Worm (Caenorhabditis elegans): ENCODE measurements around the gene C34F11.8.

C34F11.8 gene

ce11 chrII:5227768-5228167, 17.0 kb upstream of the C34F11.8 start (continued):
- TF ChIP-seq lin-35 (GFP tag; optimal IDR thresholded peaks at IDR 0.05) (peak in 1 of 2 experiments; percentile 36), egl-27 (tag; optimal IDR thresholded peaks at IDR 0.05) (no peak)

- TF ChIP-seq lin-14 (GFP tag; optimal IDR thresholded peaks at IDR 0.05), result peak; percentile 66
- peak in 1 of 2 experiments; percentile 21 for TF ChIP-seq efl-1 (optimal IDR thresholded peaks at IDR 0.05)
- no peak for TF ChIP-seq efl-1 (GFP tag; optimal IDR thresholded peaks at IDR 0.05 in 1 of 2)
- no peak for TF ChIP-seq nhr-47 (tag; optimal IDR thresholded peaks at IDR 0.05)
- no peak for TF ChIP-seq mef-2 (tag; optimal IDR thresholded peaks at IDR 0.05)
- TF ChIP-seq ceh-88 (GFP tag; IDR thresholded peaks at IDR 0.05), result no peak
- TF ChIP-seq sox-4 (tag; optimal IDR thresholded peaks at IDR 0.05), result no peak
- TF ChIP-seq rnt-1 (tag; optimal IDR thresholded peaks at IDR 0.05), result peak; percentile 13
- TF ChIP-seq ceh-63 (GFP tag; optimal IDR thresholded peaks at IDR 0.05), result no peak
Measured at ce11 chrII:5226309-5226708, 15.5 kb upstream of the C34F11.8 start.

ce11 chrII:5225284-5225683, 14.5 kb upstream of the C34F11.8 start, which contains the start of gene dsh-1:
Gene dsh-1, minus strand, starts transcription at chrII:5225384.
- TF ChIP-seq fkh-4 (tag; optimal IDR thresholded peaks at IDR 0.05; ENCODE audit: borderline replicate concordance), result no peak
- TF ChIP-seq mdl-1 (tag; optimal IDR thresholded peaks at IDR 0.05), result no peak
- no peak for TF ChIP-seq snpc-4 (tag; optimal IDR thresholded peaks at IDR 0.05)
- no peak for TF ChIP-seq egl-27 (tag; optimal IDR thresholded peaks at IDR 0.05)
- no peak for TF ChIP-seq ztf-11 (tag; optimal IDR thresholded peaks at IDR 0.05)
- no peak for TF ChIP-seq lin-39 (tag; optimal IDR thresholded peaks at IDR 0.05)
- TF ChIP-seq ama-1 (optimal IDR thresholded peaks at IDR 0.05), result no peak
- peak; percentile 68 for TF ChIP-seq F16B12.6 (tag; optimal IDR thresholded peaks at IDR 0.05)
- TF ChIP-seq tbx-2 (tag; optimal IDR thresholded peaks at IDR 0.05), result no peak
- TF ChIP-seq nhr-90 (tag; optimal IDR thresholded peaks at IDR 0.05; ENCODE audit: poor library complexity), result no peak
- TF ChIP-seq dsc-1 (tag; optimal IDR thresholded peaks at IDR 0.05), result no peak
- TF ChIP-seq lin-35 (GFP tag; optimal IDR thresholded peaks at IDR 0.05), result peak in 1 of 2 experiments; percentile 2

ce11 chrII:5222830-5223229, 12.1 kb upstream of the C34F11.8 start:
- TF ChIP-seq isw-1 (GFP tag; IDR thresholded peaks at IDR 0.05), result no peak
- peak; percentile 41 for TF ChIP-seq nhr-71 (tag; optimal IDR thresholded peaks at IDR 0.05)
- TF ChIP-seq lsy-2 (tag; optimal IDR thresholded peaks at IDR 0.05), result peak in 1 of 2 experiments; percentile 1
- TF ChIP-seq vab-15 (tag; optimal IDR thresholded peaks at IDR 0.05), result no peak
- no peak for TF ChIP-seq nhr-12 (tag; optimal IDR thresholded peaks at IDR 0.05)
- TF ChIP-seq snu-23 (GFP tag; optimal IDR thresholded peaks at IDR 0.05), result peak; percentile 1
- TF ChIP-seq ceh-63 (GFP tag; optimal IDR thresholded peaks at IDR 0.05), result no peak
- TF ChIP-seq tlp-1 (tag; optimal IDR thresholded peaks at IDR 0.05), result no peak
- peak; percentile 72 for TF ChIP-seq rnt-1 (tag; optimal IDR thresholded peaks at IDR 0.05)
- peak; percentile 32 for TF ChIP-seq dsc-1 (tag; optimal IDR thresholded peaks at IDR 0.05)
- TF ChIP-seq efl-1 (optimal IDR thresholded peaks at IDR 0.05), result no peak
- no peak for TF ChIP-seq efl-1 (GFP tag; optimal IDR thresholded peaks at IDR 0.05 in 1 of 2)
- peak; percentile 5 for TF ChIP-seq lin-14 (GFP tag; optimal IDR thresholded peaks at IDR 0.05)

ce11 chrII:5220648-5221047, 9.9 kb upstream of the C34F11.8 start:
- no peak for TF ChIP-seq sup-37 (GFP tag; optimal IDR thresholded peaks at IDR 0.05)
- no peak for TF ChIP-seq nhr-77 (tag; optimal IDR thresholded peaks at IDR 0.05)
- no peak for TF ChIP-seq nhr-85 (tag)
- no peak for TF ChIP-seq hlh-17 (GFP tag; optimal IDR thresholded peaks at IDR 0.05; ENCODE audit: borderline replicate concordance)
- TF ChIP-seq lin-14 (GFP tag; optimal IDR thresholded peaks at IDR 0.05), result no peak
- TF ChIP-seq rnt-1 (tag; optimal IDR thresholded peaks at IDR 0.05), result peak; percentile 65
- no peak for TF ChIP-seq lin-13 (GFP tag; optimal IDR thresholded peaks at IDR 0.05)
- no peak for TF ChIP-seq lir-3 (tag; optimal IDR thresholded peaks at IDR 0.05; ENCODE audit: poor library complexity)
- TF ChIP-seq pag-3 (tag; optimal IDR thresholded peaks at IDR 0.05; ENCODE audit: borderline replicate concordance, insufficient read depth), result no peak
- no peak for TF ChIP-seq tlp-1 (tag; optimal IDR thresholded peaks at IDR 0.05)
- TF ChIP-seq alr-1 (tag; optimal IDR thresholded peaks at IDR 0.05; ENCODE audit: borderline replicate concordance), result no peak
- TF ChIP-seq Y116A8C.19 (tag; optimal IDR thresholded peaks at IDR 0.05; ENCODE audit: borderline replicate concordance), result no peak
- peak; percentile 16 for TF ChIP-seq snu-23 (GFP tag; optimal IDR thresholded peaks at IDR 0.05)
- TF ChIP-seq tbx-2 (tag; optimal IDR thresholded peaks at IDR 0.05), result no peak
- no peak for TF ChIP-seq efl-1 (optimal IDR thresholded peaks at IDR 0.05)
- TF ChIP-seq efl-1 (GFP tag; optimal IDR thresholded peaks at IDR 0.05 in 1 of 2), result no peak
- TF ChIP-seq fkh-10 (GFP tag; optimal IDR thresholded peaks at IDR 0.05), result no peak
- no peak for TF ChIP-seq ets-5 (GFP tag; IDR thresholded peaks at IDR 0.05)
- TF ChIP-seq swsn-7 (tag; optimal IDR thresholded peaks at IDR 0.05), result no peak
- no peak for TF ChIP-seq ceh-82 (tag; optimal IDR thresholded peaks at IDR 0.05)
- TF ChIP-seq nhr-237 (tag; optimal IDR thresholded peaks at IDR 0.05), result no peak
- TF ChIP-seq dsc-1 (tag; optimal IDR thresholded peaks at IDR 0.05), result peak; percentile 96
- TF ChIP-seq zag-1 (tag; optimal IDR thresholded peaks at IDR 0.05), result no peak
- TF ChIP-seq fkh-4 (tag; optimal IDR thresholded peaks at IDR 0.05; ENCODE audit: borderline replicate concordance), result peak; percentile 73

Measured in whole organism, L1 larva.